Worm (Caenorhabditis elegans) whole organism, late embryonic: ENCODE measurements around the gene Y37D8A.26.

Experiments
- hlh-8 ChIP-seq: sonication (generic microtip); optimal IDR thresholded peaks from 2 replicates; lab custom pipeline; 2016; ENCODE audit warnings: missing genotype, missing genetic modification characterization, missing compliant biosample characterization
- nfya-1 ChIP-seq: sonication (generic microtip); optimal IDR thresholded peaks from 2 replicates; lab custom pipeline; 2017; ENCODE audit warnings: missing genetic modification characterization, mild to moderate bottlenecking, missing compliant biosample characterization, antibody characterized with exemption, moderate library complexity
- pha-4 ChIP-seq: fragments of 150-350 bp; optimal IDR thresholded peaks from 2 replicates; lab custom pipeline; 2018; ENCODE audit warnings: missing biosample characterization, missing genetic modification reagents, missing genetic modification characterization
- pqm-1 ChIP-seq: sonication (generic microtip); optimal IDR thresholded peaks from 2 replicates; lab custom pipeline; 2016; ENCODE audit warnings: missing genetic modification characterization, missing compliant biosample characterization
- sdc-2 ChIP-seq: sonication (generic microtip); optimal IDR thresholded peaks from 2 replicates; lab custom pipeline; 2016; ENCODE audit warnings: missing genotype, missing genetic modification characterization, missing compliant biosample characterization

DNA sequence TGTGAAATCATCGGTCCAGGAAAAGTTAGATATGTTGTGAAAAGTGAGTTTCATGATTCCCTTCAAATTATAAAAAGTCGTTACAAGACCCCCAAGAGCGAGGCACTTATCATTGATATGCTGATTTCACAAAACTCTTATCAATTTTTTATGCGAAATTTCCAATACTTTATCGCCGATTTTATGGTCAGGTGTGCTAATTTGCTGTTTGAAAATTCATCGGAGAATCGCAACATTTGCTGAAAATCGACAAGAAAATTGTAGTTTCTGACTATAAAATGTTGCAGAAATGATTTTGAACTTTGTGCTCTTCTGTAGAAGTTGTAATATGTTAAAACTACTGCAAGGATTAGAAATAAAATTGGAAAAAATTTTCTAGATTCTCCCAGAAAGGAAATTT, 24.8 kb downstream of the Y37D8A.26 start:
- TF ChIP-seq nfya-1 (tag; lab: Kevin White, UChicago) (no peak), hlh-8 (tag; lab: Kevin White, UChicago) (no peak), sdc-2 (no peak), pha-4 (no peak), pqm-1 (tag; lab: Kevin White, UChicago) (no peak)
